Fruit fly (Drosophila melanogaster) whole organism, embryonic: ENCODE results near the gene CG9288.

Experiments used
- Abd-B ChIP-seq: fragments of 200-800 bp; sonication (Bioruptor generic); optimal IDR thresholded peaks from 2 replicates; lab custom pipeline; 2018; ENCODE audit warnings: missing biosample characterization, mild to moderate bottlenecking, missing genetic modification characterization, moderate library complexity
- Adf1 ChIP-seq: fragments of 200-800 bp; sonication (Bioruptor generic); IDR thresholded peaks from 2 replicates; pipeline ENCODE4 v1.3.6; 2022; ENCODE audit warnings: missing biosample characterization, missing genetic modification characterization
- CG10959 ChIP-seq: fragments of 200-800 bp; sonication (Bioruptor generic); IDR thresholded peaks from 2 replicates; pipeline ENCODE4 v1.3.6; 2022; ENCODE audit warnings: missing biosample characterization, missing genetic modification characterization
- CG12104 ChIP-seq: fragments of 200-800 bp; sonication (Bioruptor generic); optimal IDR thresholded peaks from 3 replicates; lab custom pipeline; 2016; ENCODE audit warnings: missing biosample characterization, missing genetic modification characterization
- CG16779 ChIP-seq: fragments of 200-800 bp; sonication (Bioruptor generic); IDR thresholded peaks from 2 replicates; pipeline ENCODE4 v1.3.6; 2022; ENCODE audit warnings: missing biosample characterization, missing genetic modification characterization
- CG16813 ChIP-seq: fragments of 200-800 bp; sonication (Bioruptor generic); IDR thresholded peaks from 3 replicates; pipeline ENCODE4 v1.3.6; 2022; ENCODE audit warnings: missing biosample characterization, missing genetic modification characterization; ENCODE audit not compliant: partially characterized antibody
- CG17568 ChIP-seq: fragments of 200-800 bp; sonication (Bioruptor generic); optimal IDR thresholded peaks from 2 replicates; lab custom pipeline; 2018; ENCODE audit warnings: missing biosample characterization, mild to moderate bottlenecking, missing genetic modification characterization, moderate library complexity
- CG2120 ChIP-seq: fragments of 200-800 bp; sonication (Bioruptor generic); optimal IDR thresholded peaks from 3 replicates; lab custom pipeline; 2016; ENCODE audit warnings: missing biosample characterization, missing genetic modification characterization
- CG2678 ChIP-seq: fragments of 200-800 bp; sonication (Bioruptor generic); optimal IDR thresholded peaks from 3 replicates; lab custom pipeline; 2019; ENCODE audit warnings: missing biosample characterization, mild to moderate bottlenecking, missing genetic modification characterization, moderate library complexity
- CG32767 ChIP-seq: fragments of 200-800 bp; sonication (Bioruptor generic); IDR thresholded peaks from 2 replicates; pipeline ENCODE4 v1.3.6; 2022; ENCODE audit warnings: missing biosample characterization, missing genetic modification characterization
- CG34376 ChIP-seq: fragments of 200-800 bp; sonication (Bioruptor generic); optimal IDR thresholded peaks from 2 replicates; lab custom pipeline; 2018; ENCODE audit warnings: missing biosample characterization, mild to moderate bottlenecking, missing genetic modification characterization
- CG3847 ChIP-seq: fragments of 200-800 bp; sonication (Bioruptor generic); IDR thresholded peaks from 2 replicates; pipeline ENCODE4 v1.3.6; 2022; ENCODE audit warnings: missing biosample characterization, missing genetic modification characterization
- CG4360 ChIP-seq: fragments of 200-800 bp; sonication (Bioruptor generic); IDR thresholded peaks from 2 replicates; pipeline ENCODE4 v1.3.6; 2022; ENCODE audit warnings: missing biosample characterization, missing genetic modification characterization
- CG4707 ChIP-seq: fragments of 200-800 bp; sonication (Bioruptor generic); optimal IDR thresholded peaks from 2 replicates; lab custom pipeline; 2018; ENCODE audit warnings: missing biosample characterization, mild to moderate bottlenecking, missing genetic modification characterization, moderate library complexity
- CG6175 ChIP-seq: fragments of 200-800 bp; sonication (Bioruptor generic); IDR thresholded peaks from 3 replicates; pipeline ENCODE4 v1.3.6; 2022; ENCODE audit warnings: missing biosample characterization, missing genetic modification characterization
- CG7357 ChIP-seq: fragments of 200-800 bp; sonication (Bioruptor generic); IDR thresholded peaks from 3 replicates; pipeline ENCODE4 v1.3.6; 2022; ENCODE audit warnings: missing biosample characterization, missing genetic modification characterization
- CG7987 ChIP-seq: fragments of 200-800 bp; sonication (Bioruptor generic); optimal IDR thresholded peaks from 2 replicates; lab custom pipeline; 2018; ENCODE audit warnings: missing biosample characterization, mild to moderate bottlenecking, missing genetic modification characterization, moderate library complexity
- CG8359 ChIP-seq: fragments of 200-800 bp; sonication (Bioruptor generic); optimal IDR thresholded peaks from 2 replicates; lab custom pipeline; 2017; ENCODE audit warnings: missing biosample characterization, mild to moderate bottlenecking, missing genetic modification characterization, borderline replicate concordance
- CG9437 ChIP-seq: fragments of 200-800 bp; sonication (Bioruptor generic); optimal IDR thresholded peaks from 2 replicates; lab custom pipeline; 2018; ENCODE audit warnings: missing biosample characterization, mild to moderate bottlenecking, missing genetic modification characterization
- D19A ChIP-seq: fragments of 200-800 bp; optimal IDR thresholded peaks from 3 replicates; lab custom pipeline; 2019; ENCODE audit warnings: missing biosample characterization, mild to moderate bottlenecking, missing genetic modification characterization, moderate library complexity
- Doc3 ChIP-seq: fragments of 200-800 bp; sonication (Bioruptor generic); IDR thresholded peaks from 3 replicates; pipeline ENCODE4 v1.3.6; 2022; ENCODE audit warnings: missing biosample characterization, missing genetic modification characterization; ENCODE audit not compliant: partially characterized antibody
- Elba2 ChIP-seq: fragments of 200-800 bp; sonication (Bioruptor generic); optimal IDR thresholded peaks from 3 replicates; lab custom pipeline; 2016; ENCODE audit warnings: missing biosample characterization, missing genetic modification characterization
- Fer1 ChIP-seq: fragments of 200-800 bp; sonication (Bioruptor generic); optimal IDR thresholded peaks from 2 replicates; lab custom pipeline; 2017; ENCODE audit warnings: missing biosample characterization, mild to moderate bottlenecking, missing genetic modification characterization
- Gug ChIP-seq: fragments of 200-800 bp; sonication (Bioruptor generic); IDR thresholded peaks from 4 replicates; pipeline ENCODE4 v1.3.6; 2022; ENCODE audit warnings: missing biosample characterization, missing genetic modification characterization
- H15 ChIP-seq: fragments of 200-800 bp; sonication (Bioruptor generic); IDR thresholded peaks from 3 replicates; pipeline ENCODE4 v1.3.6; 2022; ENCODE audit warnings: missing biosample characterization, missing genetic modification characterization
- Hmx ChIP-seq: fragments of 200-800 bp; sonication (Bioruptor generic); optimal IDR thresholded peaks from 2 replicates; lab custom pipeline; 2016; ENCODE audit warnings: missing biosample characterization, missing genetic modification characterization
- Hr78 ChIP-seq, 2 experiments: fragments of 200-800 bp in 1 of 2; fragments of >200 bp in 1 of 2; sonication (Bioruptor generic) in 1 of 2; optimal IDR thresholded peaks; 2 replicates each; lab custom pipeline; 2017 to 2019; ENCODE audit warnings: missing biosample characterization in 2 of 2, missing genetic modification characterization in 2 of 2, mild to moderate bottlenecking in 1 of 2, moderate library complexity in 1 of 2
- Lpt ChIP-seq: fragments of >200 bp; optimal IDR thresholded peaks from 2 replicates; lab custom pipeline; 2018; ENCODE audit warnings: missing biosample characterization, missing genetic modification characterization
- Nf-YB ChIP-seq: fragments of 200-800 bp; sonication (Bioruptor generic); optimal IDR thresholded peaks from 3 replicates; lab custom pipeline; 2019; ENCODE audit warnings: missing biosample characterization, mild to moderate bottlenecking, missing genetic modification characterization, moderate library complexity
- Sin3A ChIP-seq: fragments of >200 bp; optimal IDR thresholded peaks from 2 replicates; lab custom pipeline; 2018
- Six4 ChIP-seq: fragments of 200-800 bp; sonication (Bioruptor generic); optimal IDR thresholded peaks from 2 replicates; lab custom pipeline; 2016; ENCODE audit warnings: missing biosample characterization, missing genetic modification characterization
- Sox102F ChIP-seq: fragments of 200-800 bp; sonication (Bioruptor generic); optimal IDR thresholded peaks from 2 replicates; lab custom pipeline; 2018; ENCODE audit warnings: missing biosample characterization, mild to moderate bottlenecking, missing genetic modification characterization, moderate library complexity
- Sry-δ ChIP-seq: fragments of 200-800 bp; sonication (Bioruptor generic); optimal IDR thresholded peaks from 2 replicates; lab custom pipeline; 2016; ENCODE audit warnings: missing biosample characterization, missing genetic modification characterization
- Xrp1 ChIP-seq: fragments of 200-800 bp; sonication (Bioruptor generic); IDR thresholded peaks from 2 replicates; pipeline ENCODE4 v1.3.6; 2022; ENCODE audit warnings: missing biosample characterization, missing genetic modification characterization
- ash1 ChIP-seq: fragments of 200-800 bp; sonication (Bioruptor generic); optimal IDR thresholded peaks from 2 replicates; lab custom pipeline; 2018; ENCODE audit warnings: missing biosample characterization, mild to moderate bottlenecking, missing genetic modification characterization
- bcd ChIP-seq: fragments of 200-800 bp; sonication (Bioruptor generic); optimal IDR thresholded peaks from 2 replicates; lab custom pipeline; 2017; ENCODE audit warnings: missing biosample characterization, mild to moderate bottlenecking, missing genetic modification characterization
- cg ChIP-seq: fragments of 200-800 bp; sonication (Bioruptor generic); optimal IDR thresholded peaks from 3 replicates; lab custom pipeline; 2019; ENCODE audit warnings: missing biosample characterization, mild to moderate bottlenecking, missing genetic modification characterization, moderate library complexity
- croc ChIP-seq: fragments of 200-800 bp; sonication (Bioruptor generic); conservative IDR thresholded peaks from 3 replicates; pipeline ENCODE4 v1.3.6; 2022; ENCODE audit warnings: missing biosample characterization, missing genetic modification characterization
- emc ChIP-seq: fragments of 200-800 bp; sonication (Bioruptor generic); optimal IDR thresholded peaks from 2 replicates; lab custom pipeline; 2016; ENCODE audit warnings: missing biosample characterization, missing genetic modification characterization
- ems ChIP-seq: fragments of 200-800 bp; sonication (Bioruptor generic); optimal IDR thresholded peaks from 3 replicates; lab custom pipeline; 2016; ENCODE audit warnings: missing biosample characterization, missing genetic modification characterization
- fd64A ChIP-seq: fragments of 200-800 bp; sonication (Bioruptor generic); optimal IDR thresholded peaks from 3 replicates; lab custom pipeline; 2018; ENCODE audit warnings: missing biosample characterization, mild to moderate bottlenecking, missing genetic modification characterization
- ftz-f1 ChIP-seq: fragments of 200-800 bp; sonication (Bioruptor generic); optimal IDR thresholded peaks from 2 replicates; lab custom pipeline; 2016; ENCODE audit warnings: missing biosample characterization, missing genetic modification characterization
- gce ChIP-seq: fragments of 200-800 bp; sonication (Bioruptor generic); IDR thresholded peaks from 3 replicates; pipeline ENCODE4 v1.3.6; 2022; ENCODE audit warnings: missing biosample characterization, missing genetic modification characterization
- gsb ChIP-seq: fragments of 200-800 bp; sonication (Bioruptor generic); IDR thresholded peaks from 2 replicates; pipeline ENCODE4 v1.3.6; 2022; ENCODE audit warnings: missing biosample characterization, missing genetic modification characterization
- knrl ChIP-seq: fragments of 200-800 bp; sonication (Bioruptor generic); IDR thresholded peaks from 3 replicates; pipeline ENCODE4 v1.3.6; 2022; ENCODE audit warnings: missing biosample characterization, missing genetic modification characterization; ENCODE audit not compliant: partially characterized antibody
- lilli ChIP-seq: fragments of 200-800 bp; sonication (Bioruptor generic); optimal IDR thresholded peaks from 3 replicates; lab custom pipeline; 2016; ENCODE audit warnings: missing biosample characterization, missing genetic modification characterization
- nom ChIP-seq: fragments of 200-800 bp; sonication (Bioruptor generic); optimal IDR thresholded peaks from 2 replicates; lab custom pipeline; 2017; ENCODE audit warnings: missing biosample characterization, missing genetic modification characterization, mild to moderate bottlenecking, moderate library complexity, missing genetic modification reagents
- otp ChIP-seq: fragments of 200-800 bp; sonication (Bioruptor generic); IDR thresholded peaks from 3 replicates; pipeline ENCODE4, ENCODE4 v1.3.6; 2022; ENCODE audit warnings: missing biosample characterization, missing genetic modification characterization
- pnt ChIP-seq: fragments of 200-800 bp; sonication (Bioruptor generic); optimal IDR thresholded peaks from 3 replicates; lab custom pipeline; 2016; ENCODE audit warnings: missing biosample characterization, missing genetic modification characterization
- schlank ChIP-seq: fragments of 200-800 bp; sonication (Bioruptor generic); optimal IDR thresholded peaks from 2 replicates; lab custom pipeline; 2018; ENCODE audit warnings: missing biosample characterization, mild to moderate bottlenecking, missing genetic modification characterization
- sob ChIP-seq: fragments of 200-800 bp; sonication (Bioruptor generic); IDR thresholded peaks from 2 replicates; pipeline ENCODE4 v1.3.6; 2022; ENCODE audit warnings: missing biosample characterization, missing genetic modification characterization
- tgo ChIP-seq: fragments of 200-800 bp; sonication (Bioruptor generic); IDR thresholded peaks from 3 replicates; pipeline ENCODE4 v1.3.6; 2022; ENCODE audit warnings: missing biosample characterization, missing genetic modification characterization
- ttk ChIP-seq: fragments of 200-800 bp; sonication (Bioruptor generic); IDR thresholded peaks from 2 replicates; pipeline ENCODE4 v2.1.2; 2022; ENCODE audit warnings: missing biosample characterization, missing genetic modification characterization

Gene CG9288

DNA sequence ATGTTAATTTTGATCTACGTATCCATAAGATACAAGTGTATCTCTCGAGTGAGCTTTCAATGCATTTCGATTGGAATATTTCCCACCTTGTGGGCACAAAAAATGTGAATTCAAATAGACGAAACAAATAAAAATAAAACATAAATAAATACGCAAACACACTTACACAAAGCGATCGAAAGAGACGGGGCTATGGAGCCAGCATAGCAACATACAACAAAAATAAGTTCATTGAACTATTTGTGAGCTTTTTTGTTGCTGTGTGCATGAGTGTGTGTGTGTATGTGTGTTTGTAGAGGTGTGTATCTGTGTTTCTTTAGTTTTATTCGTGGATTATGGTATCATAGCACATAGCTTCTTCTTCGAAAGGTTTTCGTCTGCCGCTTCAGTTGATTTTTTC is 41.1 kb downstream of the CG9288 start (continued):
- no peak for TF ChIP-seq CG4707
- TF ChIP-seq CG2678 (tag; lab: Kevin White, UChicago): peak; percentile 33
- TF ChIP-seq Lpt (GFP tag; lab: Kevin White, UChicago): no peak
- no peak for TF ChIP-seq nom (GFP tag; lab: Kevin White, UChicago)
- TF ChIP-seq sob (GFP tag; lab: Robert Waterston, UW): no peak
- TF ChIP-seq Sry-δ (GFP tag; lab: Kevin White, UChicago): no peak
- TF ChIP-seq D19A (tag; lab: Kevin White, UChicago): peak; percentile 22
- no peak for TF ChIP-seq CG6175 (GFP tag; lab: Robert Waterston, UW)
- TF ChIP-seq CG17568 (GFP tag; lab: Kevin White, UChicago): no peak
- TF ChIP-seq CG7987: no peak
- no peak for TF ChIP-seq CG8359 (GFP tag; lab: Kevin White, UChicago)
- no peak for TF ChIP-seq Nf-YB (GFP tag; lab: Kevin White, UChicago)
- no peak for TF ChIP-seq CG12104 (GFP tag; lab: Kevin White, UChicago)
- no peak for TF ChIP-seq Abd-B (GFP tag; lab: Kevin White, UChicago)
- no peak for TF ChIP-seq CG9437 (GFP tag; lab: Kevin White, UChicago)
- no peak for TF ChIP-seq otp
- no peak for TF ChIP-seq ftz-f1 (GFP tag; lab: Kevin White, UChicago)
- no peak for TF ChIP-seq ems (GFP tag; lab: Kevin White, UChicago)
- no peak for TF ChIP-seq lilli
- TF ChIP-seq gsb (GFP tag; lab: Robert Waterston, UW): no peak
- TF ChIP-seq Fer1 (GFP tag; lab: Kevin White, UChicago): no peak
- TF ChIP-seq CG16779 (GFP tag; lab: Robert Waterston, UW): no peak
- no peak for TF ChIP-seq CG7357 (GFP tag; lab: Robert Waterston, UW)
- no peak for TF ChIP-seq Adf1 (GFP tag; lab: Robert Waterston, UW)
- no peak for TF ChIP-seq Xrp1 (GFP tag; lab: Robert Waterston, UW)
- TF ChIP-seq CG34376 (GFP tag; lab: Kevin White, UChicago): no peak
- TF ChIP-seq CG32767 (GFP tag; lab: Robert Waterston, UW): peak; percentile 10; the same call in 1 of the 2 replicates
- no peak for TF ChIP-seq gce (GFP tag; lab: Robert Waterston, UW)
- TF ChIP-seq CG2120 (GFP tag; lab: Kevin White, UChicago): no peak
- no peak for TF ChIP-seq Doc3 (GFP tag; lab: Robert Waterston, UW)
- TF ChIP-seq Hr78 (GFP tag; optimal IDR thresholded peaks at IDR 0.05; lab: Kevin White, UChicago): peak in 1 of 2 experiments; percentile 27
- no peak for TF ChIP-seq Hmx
- TF ChIP-seq knrl: no peak
- no peak for TF ChIP-seq H15 (GFP tag; lab: Robert Waterston, UW)
- TF ChIP-seq CG4360: peak; percentile 48; the same call in 1 of the 2 replicates
- TF ChIP-seq bcd (GFP tag; lab: Kevin White, UChicago): no peak
- TF ChIP-seq Gug (GFP tag; lab: Robert Waterston, UW): no peak
- no peak for TF ChIP-seq tgo (GFP tag; lab: Robert Waterston, UW)
- no peak for TF ChIP-seq croc (GFP tag; lab: Robert Waterston, UW)
- TF ChIP-seq CG10959 (GFP tag; lab: Robert Waterston, UW): no peak
- TF ChIP-seq Elba2 (GFP tag; lab: Kevin White, UChicago): no peak
- no peak for TF ChIP-seq ttk
- TF ChIP-seq emc (GFP tag; lab: Kevin White, UChicago): no peak
- no peak for TF ChIP-seq CG16813
- peak; percentile 30 for TF ChIP-seq fd64A (GFP tag; lab: Kevin White, UChicago)
- TF ChIP-seq cg (GFP tag; lab: Kevin White, UChicago): peak; percentile 83
- peak; percentile 23 for TF ChIP-seq Sox102F (GFP tag; lab: Kevin White, UChicago)
- no peak for TF ChIP-seq schlank (tag; lab: Kevin White, UChicago)
- no peak for TF ChIP-seq pnt
- TF ChIP-seq CG3847 (GFP tag; lab: Robert Waterston, UW): no peak
- no peak for TF ChIP-seq Sin3A (lab: Kevin White, UChicago)
- TF ChIP-seq ash1 (GFP tag; lab: Kevin White, UChicago): no peak
- no peak for TF ChIP-seq Six4
